Fruit fly (Drosophila melanogaster) whole organism, embryonic: Measurements from ENCODE around the gene CG31717.

Experiments used
- Atf3 ChIP-seq: fragments of 200-800 bp; sonication (Bioruptor generic); optimal IDR thresholded peaks from 3 replicates; lab custom pipeline; 2016; ENCODE audit warnings: missing biosample characterization, missing genetic modification characterization
- B-H1 ChIP-seq: fragments of 200-800 bp; sonication (Bioruptor generic); IDR thresholded peaks from 3 replicates; pipeline ENCODE4 v1.3.6; 2022; ENCODE audit warnings: missing biosample characterization, missing genetic modification characterization
- C15 ChIP-seq: fragments of 200-800 bp; sonication (Bioruptor generic); IDR thresholded peaks from 3 replicates; pipeline ENCODE4 v1.3.6; 2022; ENCODE audit warnings: missing biosample characterization, missing genetic modification characterization
- CG11696 ChIP-seq: fragments of 200-800 bp; sonication (Bioruptor generic); IDR thresholded peaks from 2 replicates; pipeline ENCODE4 v1.3.6; 2022; ENCODE audit warnings: missing biosample characterization, missing genetic modification characterization
- CG13775 ChIP-seq: fragments of 200-800 bp; sonication (Bioruptor generic); optimal IDR thresholded peaks from 3 replicates; lab custom pipeline; 2017; ENCODE audit warnings: missing biosample characterization, mild to moderate bottlenecking, missing genetic modification characterization
- CG13894 ChIP-seq: fragments of 200-800 bp; sonication (Bioruptor generic); optimal IDR thresholded peaks from 3 replicates; lab custom pipeline; 2018; ENCODE audit warnings: missing biosample characterization, mild to moderate bottlenecking, missing genetic modification characterization, moderate library complexity
- CG17328 ChIP-seq: fragments of 200-800 bp; sonication (Bioruptor generic); IDR thresholded peaks from 2 replicates; pipeline ENCODE4 v1.3.6; 2022; ENCODE audit warnings: missing biosample characterization, missing genetic modification characterization
- CG17361 ChIP-seq: fragments of 200-800 bp; sonication (Bioruptor generic); IDR thresholded peaks from 3 replicates; pipeline ENCODE4 v1.3.6; 2022; ENCODE audit warnings: missing biosample characterization, missing genetic modification characterization
- CG18011 ChIP-seq: fragments of 200-800 bp; sonication (Bioruptor generic); optimal IDR thresholded peaks from 2 replicates; lab custom pipeline; 2017; ENCODE audit warnings: missing biosample characterization, missing genetic modification characterization, mild to moderate bottlenecking, moderate library complexity, missing genotype
- CG18476 ChIP-seq: fragments of 200-800 bp; sonication (Bioruptor generic); optimal IDR thresholded peaks from 2 replicates; lab custom pipeline; 2016; ENCODE audit warnings: missing biosample characterization, mild to moderate bottlenecking, missing genetic modification characterization
- CG3407 ChIP-seq: fragments of 200-800 bp; sonication (Bioruptor generic); optimal IDR thresholded peaks from 2 replicates; lab custom pipeline; 2018; ENCODE audit warnings: missing biosample characterization, mild to moderate bottlenecking, missing genetic modification characterization
- CG4404 ChIP-seq: fragments of 200-800 bp; sonication (Bioruptor generic); IDR thresholded peaks from 2 replicates; pipeline ENCODE4 v1.3.6; 2022; ENCODE audit warnings: missing biosample characterization, missing genetic modification characterization
- CG4424 ChIP-seq: fragments of 200-800 bp; sonication (Bioruptor generic); optimal IDR thresholded peaks from 3 replicates; lab custom pipeline; 2016; ENCODE audit warnings: missing biosample characterization, missing genetic modification characterization
- CG4820 ChIP-seq: fragments of 200-800 bp; sonication (Bioruptor generic); optimal IDR thresholded peaks from 3 replicates; lab custom pipeline; 2016; ENCODE audit warnings: missing biosample characterization, missing genetic modification characterization
- CG6765 ChIP-seq: fragments of 200-800 bp; sonication (Bioruptor generic); optimal IDR thresholded peaks from 3 replicates; lab custom pipeline; 2017; ENCODE audit warnings: missing biosample characterization, mild to moderate bottlenecking, missing genetic modification characterization
- CG6791 ChIP-seq: fragments of 200-800 bp; sonication (Bioruptor generic); IDR thresholded peaks from 3 replicates; pipeline ENCODE4 v1.3.6; 2022; ENCODE audit warnings: missing biosample characterization, missing genetic modification characterization; ENCODE audit not compliant: partially characterized antibody
- CG6813 ChIP-seq: fragments of 200-800 bp; sonication (Bioruptor generic); optimal IDR thresholded peaks from 2 replicates; lab custom pipeline; 2017; ENCODE audit warnings: missing biosample characterization, missing genetic modification characterization, mild to moderate bottlenecking, moderate library complexity, missing genetic modification reagents
- CG8089 ChIP-seq: fragments of 200-800 bp; sonication (Bioruptor generic); optimal IDR thresholded peaks from 3 replicates; lab custom pipeline; 2016; ENCODE audit warnings: missing biosample characterization, missing genetic modification characterization
- CG8944 ChIP-seq: fragments of 200-800 bp; sonication (Bioruptor generic); optimal IDR thresholded peaks from 3 replicates; lab custom pipeline; 2016; ENCODE audit warnings: missing biosample characterization, missing genetic modification characterization
- CkIIα-i1 ChIP-seq: fragments of 200-800 bp; sonication (Bioruptor generic); IDR thresholded peaks from 2 replicates; pipeline ENCODE4 v1.3.6; 2022; ENCODE audit warnings: missing biosample characterization, missing genetic modification characterization
- CrebB ChIP-seq: fragments of 200-800 bp; sonication (Bioruptor generic); optimal IDR thresholded peaks from 3 replicates; lab custom pipeline; 2018; ENCODE audit warnings: missing biosample characterization, mild to moderate bottlenecking, missing genetic modification characterization
- Dfd ChIP-seq, 2 experiments: fragments of >200 bp; optimal IDR thresholded peaks; 2 replicates each; lab custom pipeline; 2017; ENCODE audit warnings: missing biosample characterization in 2 of 2, missing genetic modification characterization in 2 of 2
- Doc3 ChIP-seq: fragments of 200-800 bp; sonication (Bioruptor generic); IDR thresholded peaks from 3 replicates; pipeline ENCODE4 v1.3.6; 2022; ENCODE audit warnings: missing biosample characterization, missing genetic modification characterization; ENCODE audit not compliant: partially characterized antibody
- Fer1 ChIP-seq: fragments of 200-800 bp; sonication (Bioruptor generic); optimal IDR thresholded peaks from 2 replicates; lab custom pipeline; 2017; ENCODE audit warnings: missing biosample characterization, mild to moderate bottlenecking, missing genetic modification characterization
- HLHmδ ChIP-seq: fragments of 200-800 bp; sonication (Bioruptor generic); optimal IDR thresholded peaks from 2 replicates; lab custom pipeline; 2018; ENCODE audit warnings: missing biosample characterization, mild to moderate bottlenecking, missing genetic modification characterization, moderate library complexity
- Hmr ChIP-seq: fragments of 200-800 bp; sonication (Bioruptor generic); optimal IDR thresholded peaks from 3 replicates; lab custom pipeline; 2017; ENCODE audit warnings: mild to moderate bottlenecking, missing biosample characterization, missing genetic modification reagents, missing genetic modification characterization
- Lim3 ChIP-seq: fragments of 200-800 bp; sonication (Bioruptor generic); IDR thresholded peaks from 2 replicates; pipeline ENCODE4 v1.3.6; 2022; ENCODE audit warnings: missing biosample characterization, missing genetic modification characterization
- Nf-YA ChIP-seq: fragments of 200-800 bp; sonication (Bioruptor generic); IDR thresholded peaks from 2 replicates; pipeline ENCODE4 v1.3.6; 2022; ENCODE audit warnings: missing biosample characterization, missing genetic modification characterization
- NfI ChIP-seq: fragments of 200-800 bp; sonication (Bioruptor generic); optimal IDR thresholded peaks from 3 replicates; lab custom pipeline; 2018; ENCODE audit warnings: missing biosample characterization, mild to moderate bottlenecking, missing genetic modification characterization, moderate library complexity
- Spps ChIP-seq: fragments of 200-800 bp; sonication (Bioruptor generic); optimal IDR thresholded peaks from 2 replicates; lab custom pipeline; 2018; ENCODE audit warnings: missing biosample characterization, mild to moderate bottlenecking, missing genetic modification characterization
- ash1 ChIP-seq: fragments of 200-800 bp; sonication (Bioruptor generic); optimal IDR thresholded peaks from 2 replicates; lab custom pipeline; 2018; ENCODE audit warnings: missing biosample characterization, mild to moderate bottlenecking, missing genetic modification characterization
- chif ChIP-seq, 2 experiments: fragments of 200-800 bp; sonication (Bioruptor generic); optimal IDR thresholded peaks; 3 replicates each; lab custom pipeline; 2016; ENCODE audit warnings: missing biosample characterization in 2 of 2, missing genetic modification characterization in 2 of 2
- ci ChIP-seq: fragments of 200-800 bp; sonication (Bioruptor generic); IDR thresholded peaks from 3 replicates; pipeline ENCODE4 v1.3.6; 2022; ENCODE audit warnings: missing biosample characterization, missing genetic modification characterization
- corto ChIP-seq: fragments of 200-800 bp; sonication (Bioruptor generic); optimal IDR thresholded peaks from 2 replicates; lab custom pipeline; 2016; ENCODE audit warnings: missing biosample characterization, mild to moderate bottlenecking, missing genetic modification characterization, moderate library complexity
- danr ChIP-seq: fragments of 200-800 bp; sonication (Bioruptor generic); IDR thresholded peaks from 2 replicates; pipeline ENCODE4 v1.3.6; 2022; ENCODE audit warnings: missing biosample characterization, missing genetic modification characterization
- dm ChIP-seq: fragments of 200-800 bp; sonication (Bioruptor generic); optimal IDR thresholded peaks from 3 replicates; lab custom pipeline; 2016; ENCODE audit warnings: missing biosample characterization, missing genetic modification characterization
- emc ChIP-seq: fragments of 200-800 bp; sonication (Bioruptor generic); optimal IDR thresholded peaks from 2 replicates; lab custom pipeline; 2016; ENCODE audit warnings: missing biosample characterization, missing genetic modification characterization
- ewg ChIP-seq: fragments of 200-800 bp; sonication (Bioruptor generic); optimal IDR thresholded peaks from 3 replicates; lab custom pipeline; 2017; ENCODE audit warnings: mild to moderate bottlenecking, missing biosample characterization, missing genetic modification reagents, missing genetic modification characterization
- gfzf ChIP-seq: fragments of 200-800 bp; sonication (Bioruptor generic); optimal IDR thresholded peaks from 2 replicates; lab custom pipeline; 2016; ENCODE audit warnings: missing biosample characterization, mild to moderate bottlenecking, missing genetic modification characterization, moderate library complexity
- lilli ChIP-seq: fragments of 200-800 bp; sonication (Bioruptor generic); optimal IDR thresholded peaks from 3 replicates; lab custom pipeline; 2016; ENCODE audit warnings: missing biosample characterization, missing genetic modification characterization
- nom ChIP-seq: fragments of 200-800 bp; sonication (Bioruptor generic); optimal IDR thresholded peaks from 2 replicates; lab custom pipeline; 2017; ENCODE audit warnings: missing biosample characterization, missing genetic modification characterization, mild to moderate bottlenecking, moderate library complexity, missing genetic modification reagents
- onecut ChIP-seq: fragments of 200-800 bp; sonication (Bioruptor generic); IDR thresholded peaks from 2 replicates; pipeline ENCODE4 v1.3.6; 2022; ENCODE audit warnings: missing biosample characterization, missing genetic modification characterization
- p53 ChIP-seq: fragments of 200-800 bp; sonication (Bioruptor generic); optimal IDR thresholded peaks from 2 replicates; lab custom pipeline; 2016; ENCODE audit warnings: missing biosample characterization, missing genetic modification characterization
- pb ChIP-seq: fragments of 200-800 bp; sonication (Bioruptor generic); optimal IDR thresholded peaks from 3 replicates; lab custom pipeline; 2016; ENCODE audit warnings: missing biosample characterization, missing genetic modification characterization
- slbo ChIP-seq: fragments of 200-800 bp; sonication (Bioruptor generic); IDR thresholded peaks from 2 replicates; pipeline ENCODE4 v1.3.6; 2022; ENCODE audit warnings: missing biosample characterization, missing genetic modification characterization
- stwl ChIP-seq: fragments of 200-800 bp; sonication (Bioruptor generic); optimal IDR thresholded peaks from 3 replicates; lab custom pipeline; 2018; ENCODE audit warnings: missing biosample characterization, mild to moderate bottlenecking, missing genetic modification characterization, moderate library complexity
- toy ChIP-seq: fragments of 200-800 bp; sonication (Bioruptor generic); IDR thresholded peaks from 2 replicates; pipeline ENCODE4 v1.3.6; 2022; ENCODE audit warnings: missing biosample characterization, missing genetic modification characterization
- usp ChIP-seq: fragments of >200 bp; optimal IDR thresholded peaks from 2 replicates; lab custom pipeline; 2017; ENCODE audit warnings: missing biosample characterization, missing genetic modification characterization
- wek ChIP-seq: fragments of 200-800 bp; sonication (Bioruptor generic); optimal IDR thresholded peaks from 3 replicates; lab custom pipeline; 2018; ENCODE audit warnings: missing biosample characterization, mild to moderate bottlenecking, missing genetic modification characterization, moderate library complexity
- zen2 ChIP-seq: fragments of 200-800 bp; sonication (Bioruptor generic); IDR thresholded peaks from 3 replicates; pipeline ENCODE4 v1.3.6; 2022; ENCODE audit warnings: missing biosample characterization, missing genetic modification characterization; ENCODE audit not compliant: partially characterized antibody
- zfh2 ChIP-seq: fragments of 200-800 bp; sonication (Bioruptor generic); optimal IDR thresholded peaks from 2 replicates; lab custom pipeline; 2016; ENCODE audit warnings: missing biosample characterization, missing genetic modification characterization

Gene CG31717

dm6 chr2L:10200847-10201246 lies 49.7 kb upstream of the CG31717 start, which contains the start of the genes Ripalpha and RpL7 (continued):
- TF ChIP-seq Lim3 (GFP tag; lab: Robert Waterston, UW) (no peak; the same call in 1 of the 2 replicates), danr (GFP tag; lab: Robert Waterston, UW) (peak; percentile 81), CG17328 (GFP tag; lab: Robert Waterston, UW) (peak; percentile 98), CG6791 (GFP tag; lab: Robert Waterston, UW) (peak; percentile 95), toy (GFP tag; lab: Robert Waterston, UW) (no peak; the same call in 1 of the 2 replicates), zen2 (GFP tag; lab: Robert Waterston, UW) (peak; percentile 71), lilli (GFP tag; lab: Kevin White, UChicago) (peak; percentile 96), Doc3 (GFP tag; lab: Robert Waterston, UW) (peak; percentile 66; the same call in 2 of the 3 replicates), CG4820 (GFP tag; lab: Kevin White, UChicago) (peak; percentile 94), Hmr (GFP tag; lab: Kevin White, UChicago) (peak; percentile 100), CG13894 (tag; lab: Kevin White, UChicago) (peak; percentile 97), corto (peak; percentile 85), CG11696 (peak; percentile 83), onecut (GFP tag; lab: Robert Waterston, UW) (peak; percentile 96), Dfd (GFP tag; optimal IDR thresholded peaks at IDR 0.05; lab: Kevin White, UChicago) (no peak), C15 (peak; percentile 95), ash1 (GFP tag; lab: Kevin White, UChicago) (peak; percentile 100), Fer1 (peak; percentile 99), CG18011 (GFP tag; lab: Kevin White, UChicago) (peak; percentile 92), zfh2 (GFP tag; lab: Kevin White, UChicago) (peak; percentile 98), CkIIα-i1 (GFP tag; lab: Robert Waterston, UW) (peak; percentile 83; the same call in 1 of the 2 replicates), CG8089 (GFP tag; lab: Kevin White, UChicago) (peak; percentile 98), CG18476 (peak; percentile 92), stwl (peak; percentile 98), CG6765 (peak; percentile 100), emc (GFP tag; lab: Kevin White, UChicago) (peak; percentile 98), CG3407 (GFP tag; lab: Kevin White, UChicago) (peak; percentile 98), p53 (GFP tag; lab: Kevin White, UChicago) (peak; percentile 98), CG4424 (GFP tag; lab: Kevin White, UChicago) (peak; percentile 97), CrebB (tag; lab: Kevin White, UChicago) (peak; percentile 98), usp (GFP tag; lab: Kevin White, UChicago) (no peak), pb (peak; percentile 97), HLHmδ (GFP tag; lab: Kevin White, UChicago) (peak; percentile 100), dm (GFP tag; lab: Kevin White, UChicago) (peak; percentile 100), nom (GFP tag; lab: Kevin White, UChicago) (peak; percentile 96), CG4404 (GFP tag; lab: Robert Waterston, UW) (peak; percentile 85), CG6813 (GFP tag; lab: Kevin White, UChicago) (peak; percentile 99), Nf-YA (GFP tag; lab: Robert Waterston, UW) (peak; percentile 93), Spps (tag; lab: Kevin White, UChicago) (peak; percentile 90), wek (GFP tag; lab: Kevin White, UChicago) (peak; percentile 95), ewg (GFP tag; lab: Kevin White, UChicago) (peak; percentile 98), ci (GFP tag; lab: Robert Waterston, UW) (peak; percentile 100), B-H1 (peak; percentile 89), gfzf (peak; percentile 77), slbo (peak; percentile 96), chif (GFP tag; optimal IDR thresholded peaks at IDR 0.05; lab: Kevin White, UChicago) (peak; percentile 96 to 99), CG17361 (GFP tag; lab: Robert Waterston, UW) (peak; percentile 94), NfI (peak; percentile 99), CG8944 (GFP tag; lab: Kevin White, UChicago) (peak; percentile 98), Atf3 (peak; percentile 97), CG13775 (GFP tag; lab: Kevin White, UChicago) (peak; percentile 99)
